Fruit fly (Drosophila melanogaster): ENCODE measurements around the gene cm.

dm6 chrX:6995258-6995657 lies 15.7 kb downstream of the cm start:
- TF ChIP-seq Dll (optimal IDR thresholded peaks at IDR 0.05) = no peak
- TF ChIP-seq CG8478 (optimal IDR thresholded peaks at IDR 0.05) = no peak
- TF ChIP-seq pan (optimal IDR thresholded peaks at IDR 0.05) = no peak
- no peak for TF ChIP-seq usp (GFP tag; optimal IDR thresholded peaks at IDR 0.05)
- no peak for TF ChIP-seq psq (optimal IDR thresholded peaks at IDR 0.05)
- TF ChIP-seq EcR (GFP tag; optimal IDR thresholded peaks at IDR 0.05) = no peak

Measured in whole organism.